Worm (Caenorhabditis elegans): Measurements from ENCODE around the gene F31D5.6.
A peak's percentile ranks its signal among the peaks of the same experiment; 100 is the strongest.

DNA sequence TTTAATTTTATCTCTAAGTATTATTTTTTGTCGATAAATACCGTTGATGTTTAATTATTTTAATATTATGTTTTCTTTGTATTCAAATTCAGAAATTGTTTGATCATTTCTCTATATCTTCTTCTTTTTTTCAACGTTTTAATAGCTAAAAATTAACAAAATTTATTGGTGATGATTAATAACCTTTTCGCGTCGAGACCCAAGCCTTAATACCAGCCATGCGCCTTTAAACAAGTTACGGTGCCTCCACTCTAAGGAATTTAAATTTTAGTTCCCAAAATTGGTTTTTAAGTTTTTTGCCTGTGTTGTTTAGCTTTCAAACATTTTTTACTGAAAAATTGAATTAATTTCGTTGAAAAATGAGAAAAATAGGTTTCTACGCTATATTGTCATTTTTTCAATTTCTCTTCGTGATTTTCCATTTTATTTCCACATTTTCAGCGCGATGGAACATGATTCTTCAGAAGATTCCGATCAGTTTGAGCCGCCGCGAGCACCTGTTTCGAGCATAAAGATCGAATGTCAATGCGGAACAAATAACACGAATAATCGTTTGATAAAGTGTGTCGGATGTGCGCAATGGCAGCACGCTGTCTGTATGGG lies 19.7 kb downstream of the F31D5.6 start, which contains the start of gene C16A11.3:
- TF ChIP-seq sdz-38 (tag; optimal IDR thresholded peaks at IDR 0.05) (no peak), F55B11.4 (tag; optimal IDR thresholded peaks at IDR 0.05; ENCODE audit: borderline replicate concordance, insufficient read depth) (no peak), mes-4 (tag; optimal IDR thresholded peaks at IDR 0.05) (peak; percentile 12), unc-62 (GFP tag; optimal IDR thresholded peaks at IDR 0.05) (no peak), egrh-3 (GFP tag; IDR thresholded peaks at IDR 0.05) (no peak), sptf-2 (GFP tag; optimal IDR thresholded peaks at IDR 0.05) (no peak), ama-1 (optimal IDR thresholded peaks at IDR 0.05) (no peak), ama-1 (GFP tag; optimal IDR thresholded peaks at IDR 0.05) (peak in 1 of 2 experiments; percentile 86)

Data from whole organism, young adult.